Worm (Caenorhabditis elegans): ENCODE results near the gene F36A4.4.

Gene F36A4.4

ce11 chrIV:4267320-4267719 lies at the start of gene F36A4.4:
F36A4.4 (plus strand) TSS chrIV:4267620.
- no peak for TF ChIP-seq hlh-1 (tag; optimal IDR thresholded peaks at IDR 0.05)

- no peak for TF ChIP-seq bed-3 (GFP tag; optimal IDR thresholded peaks at IDR 0.05)
- no peak for TF ChIP-seq blmp-1 (tag; optimal IDR thresholded peaks at IDR 0.05)
- no peak for TF ChIP-seq tbx-8 (GFP tag; optimal IDR thresholded peaks at IDR 0.05)
- no peak for TF ChIP-seq nhr-76 (tag; optimal IDR thresholded peaks at IDR 0.05)
- TF ChIP-seq pha-4 (tag; optimal IDR thresholded peaks at IDR 0.05) = no peak
- no peak for TF ChIP-seq elt-3 (tag; optimal IDR thresholded peaks at IDR 0.05)
- no peak for TF ChIP-seq hlh-1 (tag; optimal IDR thresholded peaks at IDR 0.05)
- TF ChIP-seq ham-2 (GFP tag; optimal IDR thresholded peaks at IDR 0.05) = no peak
- no peak for TF ChIP-seq unc-120 (tag; optimal IDR thresholded peaks at IDR 0.05; ENCODE audit: poor library complexity, severe bottlenecking)
Measured at ce11 chrIV:4218276-4218675, 49.1 kb upstream of the F36A4.4 start.

ce11 chrIV:4219983-4220382 lies 47.4 kb upstream of the F36A4.4 start, which contains the start of gene F30B5.11:
F30B5.11 (minus strand) TSS chrIV:4220083.
- no peak for TF ChIP-seq sptf-1 (tag; optimal IDR thresholded peaks at IDR 0.05)
- no peak for TF ChIP-seq ceh-39 (tag; optimal IDR thresholded peaks at IDR 0.05)
- no peak for TF ChIP-seq nhr-76 (tag; optimal IDR thresholded peaks at IDR 0.05)
- no peak for TF ChIP-seq sem-2 (GFP tag; optimal IDR thresholded peaks at IDR 0.05)
- TF ChIP-seq hlh-1 (tag; optimal IDR thresholded peaks at IDR 0.05) = no peak
- no peak for TF ChIP-seq ham-2 (GFP tag; optimal IDR thresholded peaks at IDR 0.05)
- no peak for TF ChIP-seq mls-2 (tag; optimal IDR thresholded peaks at IDR 0.05)
- TF ChIP-seq ztf-11 (tag; optimal IDR thresholded peaks at IDR 0.05) = no peak
- no peak for TF ChIP-seq unc-39 (tag; optimal IDR thresholded peaks at IDR 0.05)
- TF ChIP-seq lsy-2 (tag; optimal IDR thresholded peaks at IDR 0.05) = no peak
- no peak for TF ChIP-seq snpc-4 (tag; optimal IDR thresholded peaks at IDR 0.05)
- no peak for TF ChIP-seq zip-8 (tag; optimal IDR thresholded peaks at IDR 0.05)
- no peak for TF ChIP-seq unc-62 (GFP tag; optimal IDR thresholded peaks at IDR 0.05)
- TF ChIP-seq drap-1 (GFP tag; optimal IDR thresholded peaks at IDR 0.05) = no peak
- TF ChIP-seq blmp-1 (tag; optimal IDR thresholded peaks at IDR 0.05) = no peak
- TF ChIP-seq nhr-2 (tag; optimal IDR thresholded peaks at IDR 0.05) = no peak
- TF ChIP-seq unc-120 (tag; optimal IDR thresholded peaks at IDR 0.05; ENCODE audit: poor library complexity, severe bottlenecking) = no peak
- TF ChIP-seq pha-4 (tag; optimal IDR thresholded peaks at IDR 0.05) = no peak

- TF ChIP-seq snpc-4 (tag; optimal IDR thresholded peaks at IDR 0.05) (no peak), ceh-83 (GFP tag; optimal IDR thresholded peaks at IDR 0.05) (no peak), lin-13 (tag; optimal IDR thresholded peaks at IDR 0.05) (no peak), mep-1 (tag; optimal IDR thresholded peaks at IDR 0.05) (no peak), nhr-2 (tag; optimal IDR thresholded peaks at IDR 0.05) (no peak), cnd-1 (tag; optimal IDR thresholded peaks at IDR 0.05) (no peak), blmp-1 (tag; optimal IDR thresholded peaks at IDR 0.05) (no peak), nhr-12 (tag; optimal IDR thresholded peaks at IDR 0.05) (no peak), ham-2 (GFP tag; optimal IDR thresholded peaks at IDR 0.05) (no peak), unc-62 (GFP tag; optimal IDR thresholded peaks at IDR 0.05) (no peak), lin-32 (GFP tag; optimal IDR thresholded peaks at IDR 0.05) (no peak), ceh-43 (GFP tag; optimal IDR thresholded peaks at IDR 0.05) (no peak), mab-5 (tag; optimal IDR thresholded peaks at IDR 0.05) (no peak), nhr-28 (tag; optimal IDR thresholded peaks at IDR 0.05) (no peak), elt-1 (tag; optimal IDR thresholded peaks at IDR 0.05; ENCODE audit: borderline replicate concordance, insufficient read depth) (no peak), flh-1 (GFP tag; optimal IDR thresholded peaks at IDR 0.05) (no peak)
Measured at ce11 chrIV:4225851-4226250, 41.6 kb upstream of the F36A4.4 start, which contains the start of gene srbc-71. srbc-71 (minus strand) TSS chrIV:4225951.

- TF ChIP-seq M03D4.4 (tag; optimal IDR thresholded peaks at IDR 0.05) = no peak
- no peak for TF ChIP-seq ztf-11 (tag; optimal IDR thresholded peaks at IDR 0.05)
- no peak for TF ChIP-seq lin-13 (tag; optimal IDR thresholded peaks at IDR 0.05)
- TF ChIP-seq snpc-4 (tag; optimal IDR thresholded peaks at IDR 0.05) = no peak
- no peak for TF ChIP-seq ces-1 (GFP tag; optimal IDR thresholded peaks at IDR 0.05)
- TF ChIP-seq unc-120 (tag; optimal IDR thresholded peaks at IDR 0.05; ENCODE audit: poor library complexity, severe bottlenecking) = no peak
- no peak for TF ChIP-seq flh-1 (GFP tag; optimal IDR thresholded peaks at IDR 0.05)
- no peak for TF ChIP-seq ham-2 (GFP tag; optimal IDR thresholded peaks at IDR 0.05)
- no peak for TF ChIP-seq lsy-2 (tag; optimal IDR thresholded peaks at IDR 0.05)
- TF ChIP-seq blmp-1 (tag; optimal IDR thresholded peaks at IDR 0.05) = no peak
Measured at ce11 chrIV:4227917-4228316, 39.5 kb upstream of the F36A4.4 start, which contains the start of gene srbc-70. srbc-70 (minus strand) TSS chrIV:4228017.
